Fruit fly (Drosophila melanogaster) whole organism, embryonic: Measurements from ENCODE around the gene CG34453.

Experiments
- Atf-2 ChIP-seq: fragments of 200-800 bp; sonication (Bioruptor generic); optimal IDR thresholded peaks from 2 replicates; lab custom pipeline; 2016; ENCODE audit warnings: missing biosample characterization, missing genetic modification characterization
- Atf6 ChIP-seq: fragments of 200-800 bp; sonication (Bioruptor generic); IDR thresholded peaks from 2 replicates; pipeline ENCODE4 v1.3.6; 2022; ENCODE audit warnings: missing biosample characterization, missing genetic modification characterization
- Bgb ChIP-seq: fragments of 200-800 bp; sonication (Bioruptor generic); IDR thresholded peaks from 2 replicates; pipeline ENCODE4 v1.3.6; 2022; ENCODE audit warnings: missing biosample characterization, missing genetic modification characterization; ENCODE audit not compliant: partially characterized antibody
- CG10565 ChIP-seq: fragments of 200-800 bp; sonication (Bioruptor generic); optimal IDR thresholded peaks from 3 replicates; lab custom pipeline; 2016; ENCODE audit warnings: missing biosample characterization, mild to moderate bottlenecking, missing genetic modification characterization
- CG12299 ChIP-seq: fragments of 200-800 bp; sonication (Bioruptor generic); optimal IDR thresholded peaks from 2 replicates; lab custom pipeline; 2018; ENCODE audit warnings: missing biosample characterization, mild to moderate bottlenecking, missing genetic modification characterization
- CG13296 ChIP-seq: fragments of 200-800 bp; sonication (Bioruptor generic); optimal IDR thresholded peaks from 3 replicates; lab custom pipeline; 2018; ENCODE audit warnings: missing biosample characterization, mild to moderate bottlenecking, missing genetic modification characterization
- CG15011 ChIP-seq: fragments of 200-800 bp; sonication (Bioruptor generic); optimal IDR thresholded peaks from 3 replicates; lab custom pipeline; 2018; ENCODE audit warnings: missing biosample characterization, mild to moderate bottlenecking, missing genetic modification characterization
- CG15514 ChIP-seq: fragments of 200-800 bp; sonication (Bioruptor generic); optimal IDR thresholded peaks from 3 replicates; lab custom pipeline; 2017; ENCODE audit warnings: missing biosample characterization, missing genetic modification characterization, mild to moderate bottlenecking, moderate library complexity, missing genetic modification reagents
- CG17385 ChIP-seq: fragments of 200-800 bp; sonication (Bioruptor generic); optimal IDR thresholded peaks from 3 replicates; lab custom pipeline; 2018; ENCODE audit warnings: missing biosample characterization, mild to moderate bottlenecking, missing genetic modification characterization
- CG18619 ChIP-seq: fragments of 200-800 bp; sonication (Bioruptor generic); optimal IDR thresholded peaks from 3 replicates; lab custom pipeline; 2017; ENCODE audit warnings: missing biosample characterization, mild to moderate bottlenecking, missing genetic modification characterization
- CG2129 ChIP-seq: fragments of 200-800 bp; sonication (Bioruptor generic); IDR thresholded peaks from 2 replicates; pipeline ENCODE4 v1.3.6; 2022; ENCODE audit warnings: missing biosample characterization, missing genetic modification characterization; ENCODE audit not compliant: partially characterized antibody
- CG3407 ChIP-seq: fragments of 200-800 bp; sonication (Bioruptor generic); optimal IDR thresholded peaks from 2 replicates; lab custom pipeline; 2018; ENCODE audit warnings: missing biosample characterization, mild to moderate bottlenecking, missing genetic modification characterization
- CG6272 ChIP-seq: fragments of 200-800 bp; sonication (Bioruptor generic); IDR thresholded peaks from 2 replicates; pipeline ENCODE4 v1.3.6; 2022; ENCODE audit warnings: missing biosample characterization, missing genetic modification characterization
- CG7745 ChIP-seq: fragments of 200-800 bp; sonication (Bioruptor generic); optimal IDR thresholded peaks from 2 replicates; lab custom pipeline; 2018; ENCODE audit warnings: missing biosample characterization, mild to moderate bottlenecking, missing genetic modification characterization, moderate library complexity
- CrebB ChIP-seq: fragments of 200-800 bp; sonication (Bioruptor generic); optimal IDR thresholded peaks from 3 replicates; lab custom pipeline; 2018; ENCODE audit warnings: missing biosample characterization, mild to moderate bottlenecking, missing genetic modification characterization
- Dad ChIP-seq: fragments of 200-800 bp; sonication (Bioruptor generic); optimal IDR thresholded peaks from 3 replicates; lab custom pipeline; 2016; ENCODE audit warnings: missing biosample characterization, missing genetic modification characterization
- Deaf1 ChIP-seq: fragments of 200-800 bp; optimal IDR thresholded peaks from 3 replicates; lab custom pipeline; 2019; ENCODE audit warnings: missing biosample characterization, mild to moderate bottlenecking, missing genetic modification characterization, moderate library complexity
- Ets97D ChIP-seq: fragments of 200-800 bp; sonication (Bioruptor generic); optimal IDR thresholded peaks from 3 replicates; lab custom pipeline; 2016; ENCODE audit warnings: missing biosample characterization, missing genetic modification characterization
- HLH3B ChIP-seq: fragments of 200-800 bp; sonication (Bioruptor generic); IDR thresholded peaks from 2 replicates; pipeline ENCODE4 v1.3.6; 2022; ENCODE audit warnings: missing biosample characterization, missing genetic modification characterization
- Lpt ChIP-seq: fragments of >200 bp; optimal IDR thresholded peaks from 2 replicates; lab custom pipeline; 2018; ENCODE audit warnings: missing biosample characterization, missing genetic modification characterization
- MBD-R2 ChIP-seq: fragments of 200-800 bp; sonication (Bioruptor generic); IDR thresholded peaks from 2 replicates; pipeline ENCODE4 v1.3.6; 2022; ENCODE audit warnings: missing biosample characterization, missing genetic modification characterization
- Myb ChIP-seq: fragments of 200-800 bp; sonication (Bioruptor generic); optimal IDR thresholded peaks from 2 replicates; lab custom pipeline; 2016; ENCODE audit warnings: missing biosample characterization, missing genetic modification characterization
- NC2α ChIP-seq: fragments of 200-800 bp; sonication (Bioruptor generic); optimal IDR thresholded peaks from 2 replicates; lab custom pipeline; 2016; ENCODE audit warnings: missing biosample characterization, missing genetic modification characterization
- NK7.1 ChIP-seq: fragments of 200-800 bp; sonication (Bioruptor generic); optimal IDR thresholded peaks from 3 replicates; lab custom pipeline; 2016; ENCODE audit warnings: missing biosample characterization, missing genetic modification characterization
- Stat92E ChIP-seq, 3 experiments: fragments of >200 bp in 2 of 3; fragments of 200-800 bp in 1 of 3; sonication (Bioruptor generic) in 1 of 3; optimal IDR thresholded peaks; 2 replicates each; lab custom pipeline; 2017 to 2019; ENCODE audit warnings: missing biosample characterization in 3 of 3, missing genetic modification characterization in 3 of 3, mild to moderate bottlenecking in 1 of 3, moderate library complexity in 1 of 3
- Tbp ChIP-seq: fragments of >200 bp; optimal IDR thresholded peaks from 2 replicates; lab custom pipeline; 2018; ENCODE audit warnings: missing biosample characterization, missing genetic modification characterization
- YL-1 ChIP-seq: fragments of 200-800 bp; sonication (Bioruptor generic); optimal IDR thresholded peaks from 3 replicates; lab custom pipeline; 2017; ENCODE audit warnings: missing biosample characterization, mild to moderate bottlenecking, missing genetic modification characterization
- ap ChIP-seq: fragments of 200-800 bp; sonication (Bioruptor generic); IDR thresholded peaks from 2 replicates; pipeline ENCODE4 v1.3.6; 2022; ENCODE audit warnings: missing biosample characterization, missing genetic modification characterization
- ara ChIP-seq: fragments of 200-800 bp; sonication (Bioruptor generic); IDR thresholded peaks from 2 replicates; pipeline ENCODE4 v1.3.6; 2022; ENCODE audit warnings: missing biosample characterization, missing genetic modification characterization
- caup ChIP-seq: fragments of 200-800 bp; sonication (Bioruptor generic); optimal IDR thresholded peaks from 3 replicates; lab custom pipeline; 2017; ENCODE audit warnings: missing biosample characterization, mild to moderate bottlenecking, missing genetic modification characterization, moderate library complexity; ENCODE audit not compliant: severe bottlenecking
- corto ChIP-seq: fragments of 200-800 bp; sonication (Bioruptor generic); optimal IDR thresholded peaks from 2 replicates; lab custom pipeline; 2016; ENCODE audit warnings: missing biosample characterization, mild to moderate bottlenecking, missing genetic modification characterization, moderate library complexity
- emc ChIP-seq: fragments of 200-800 bp; sonication (Bioruptor generic); optimal IDR thresholded peaks from 2 replicates; lab custom pipeline; 2016; ENCODE audit warnings: missing biosample characterization, missing genetic modification characterization
- gsb-n ChIP-seq: fragments of 200-800 bp; sonication (Bioruptor generic); optimal IDR thresholded peaks from 3 replicates; lab custom pipeline; 2018; ENCODE audit warnings: missing biosample characterization, mild to moderate bottlenecking, missing genetic modification characterization
- h ChIP-seq: fragments of >200 bp; optimal IDR thresholded peaks from 2 replicates; lab custom pipeline; 2017
- ind ChIP-seq: fragments of 200-800 bp; sonication (Bioruptor generic); optimal IDR thresholded peaks from 3 replicates; lab custom pipeline; 2016; ENCODE audit warnings: missing biosample characterization, missing genetic modification characterization
- insv ChIP-seq, 2 experiments: fragments of 200-800 bp; sonication (Bioruptor generic); optimal IDR thresholded peaks; 3 replicates each; lab custom pipeline; 2016 to 2018; ENCODE audit warnings: missing biosample characterization in 2 of 2, missing genetic modification characterization in 2 of 2
- jigr1 ChIP-seq: fragments of 200-800 bp; sonication (Bioruptor generic); IDR thresholded peaks from 3 replicates; pipeline ENCODE4 v1.3.6; 2022; ENCODE audit warnings: missing biosample characterization, missing genetic modification characterization
- jumu ChIP-seq: fragments of 200-800 bp; sonication (Bioruptor generic); optimal IDR thresholded peaks from 3 replicates; lab custom pipeline; 2016; ENCODE audit warnings: missing biosample characterization, missing genetic modification characterization
- kay ChIP-seq: fragments of 200-800 bp; sonication (Bioruptor generic); optimal IDR thresholded peaks from 2 replicates; lab custom pipeline; 2016; ENCODE audit warnings: missing biosample characterization, missing genetic modification characterization
- odd ChIP-seq: fragments of 200-800 bp; sonication (Bioruptor generic); optimal IDR thresholded peaks from 2 replicates; lab custom pipeline; 2017; ENCODE audit warnings: missing biosample characterization, mild to moderate bottlenecking, missing genetic modification characterization
- p53 ChIP-seq: fragments of 200-800 bp; sonication (Bioruptor generic); optimal IDR thresholded peaks from 2 replicates; lab custom pipeline; 2016; ENCODE audit warnings: missing biosample characterization, missing genetic modification characterization
- pros ChIP-seq: fragments of 200-800 bp; sonication (Bioruptor generic); optimal IDR thresholded peaks from 3 replicates; lab custom pipeline; 2019; ENCODE audit warnings: missing biosample characterization, mild to moderate bottlenecking, missing genetic modification characterization, moderate library complexity
- rib ChIP-seq: fragments of 200-800 bp; sonication (Bioruptor generic); IDR thresholded peaks from 2 replicates; pipeline ENCODE4 v1.3.6; 2022; ENCODE audit warnings: missing biosample characterization, missing genetic modification characterization
- scrt ChIP-seq: fragments of 200-800 bp; sonication (Bioruptor generic); optimal IDR thresholded peaks from 2 replicates; lab custom pipeline; 2018; ENCODE audit warnings: missing biosample characterization, mild to moderate bottlenecking, missing genetic modification characterization, moderate library complexity
- sim ChIP-seq: fragments of 200-800 bp; sonication (Bioruptor generic); IDR thresholded peaks from 2 replicates; pipeline ENCODE4 v1.3.6; 2022; ENCODE audit warnings: missing biosample characterization, missing genetic modification characterization
- sna ChIP-seq: fragments of 200-800 bp; sonication (Bioruptor generic); IDR thresholded peaks from 2 replicates; pipeline ENCODE4 v1.3.6; 2022; ENCODE audit warnings: missing biosample characterization, missing genetic modification characterization; ENCODE audit not compliant: partially characterized antibody
- tgo ChIP-seq: fragments of 200-800 bp; sonication (Bioruptor generic); IDR thresholded peaks from 3 replicates; pipeline ENCODE4 v1.3.6; 2022; ENCODE audit warnings: missing biosample characterization, missing genetic modification characterization
- wor ChIP-seq: fragments of 200-800 bp; sonication (Bioruptor generic); IDR thresholded peaks from 2 replicates; pipeline ENCODE4 v1.3.6; 2022; ENCODE audit warnings: missing biosample characterization, missing genetic modification characterization
- zen ChIP-seq: fragments of 200-800 bp; sonication (Bioruptor generic); optimal IDR thresholded peaks from 3 replicates; lab custom pipeline; 2018; ENCODE audit warnings: missing biosample characterization, mild to moderate bottlenecking, missing genetic modification characterization, moderate library complexity

The CG34453 gene

DNA sequence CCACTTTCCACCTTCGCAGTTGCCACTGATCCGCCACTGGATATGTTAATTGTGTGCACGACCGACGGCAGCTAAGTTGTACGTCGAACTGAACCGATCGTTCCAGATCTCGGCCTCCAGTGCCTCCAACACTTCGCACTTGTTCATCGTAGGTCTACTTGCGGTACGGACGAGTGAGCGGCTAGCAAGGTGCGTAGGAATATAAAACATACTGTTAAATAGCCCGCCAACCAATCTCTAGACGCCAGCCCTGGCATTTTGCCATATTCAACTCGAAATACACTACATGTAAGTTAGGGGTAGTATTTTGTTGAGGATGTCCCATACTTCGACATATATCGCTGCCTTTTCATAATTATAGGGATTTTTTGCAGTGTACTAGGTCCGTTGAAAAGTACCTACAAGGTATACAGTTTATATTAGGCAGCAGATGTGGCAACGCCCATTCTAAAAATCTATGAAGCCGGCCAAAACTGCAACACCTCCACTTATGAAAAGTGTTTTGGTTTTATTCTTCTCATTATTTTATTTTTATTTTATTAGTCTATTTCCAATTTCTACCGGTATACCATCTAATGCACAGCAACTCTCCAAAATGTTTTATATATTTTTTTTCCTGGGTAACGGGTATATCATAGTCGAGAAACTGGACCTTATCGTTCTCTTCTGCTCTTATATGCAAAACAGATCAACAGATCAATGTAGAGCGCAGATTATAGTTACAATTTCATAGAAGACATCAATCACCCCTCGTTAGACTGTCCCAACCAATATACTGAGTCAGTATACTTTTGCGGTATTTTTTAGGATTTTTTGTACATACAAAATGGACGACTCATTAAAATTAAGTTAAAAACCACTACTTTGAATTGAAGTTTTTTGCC, 9.9 kb downstream of the CG34453 start, which contains the start of the genes pyx and CG33229 (continued):
- TF ChIP-seq Myb (GFP tag; lab: Kevin White, UChicago) (peak; percentile 59), CG13296 (GFP tag; lab: Kevin White, UChicago) (peak; percentile 77), Atf6 (peak; percentile 75), tgo (GFP tag; lab: Robert Waterston, UW) (peak; percentile 86), MBD-R2 (GFP tag; lab: Robert Waterston, UW) (peak; percentile 51; the same call in 1 of the 2 replicates), scrt (GFP tag; lab: Kevin White, UChicago) (peak; percentile 70), insv (GFP tag; optimal IDR thresholded peaks at IDR 0.05; lab: Kevin White, UChicago) (peak in 1 of 2 experiments; percentile 57), sim (GFP tag; lab: Robert Waterston, UW) (peak; percentile 44; the same call in 1 of the 2 replicates), jumu (peak; percentile 70), CG7745 (tag; lab: Kevin White, UChicago) (no peak), CG18619 (GFP tag; lab: Kevin White, UChicago) (peak; percentile 87), Deaf1 (tag; lab: Kevin White, UChicago) (peak; percentile 40), CG2129 (no peak), caup (GFP tag; lab: Kevin White, UChicago) (peak; percentile 77), CG15011 (peak; percentile 57), CG12299 (peak; percentile 35), ara (peak; percentile 58), CG6272 (peak; percentile 77), Dad (peak; percentile 55), wor (GFP tag; lab: Robert Waterston, UW) (peak; percentile 68), CG17385 (peak; percentile 68), rib (GFP tag; lab: Robert Waterston, UW) (no peak; the same call in 1 of the 2 replicates), gsb-n (tag; lab: Kevin White, UChicago) (no peak), HLH3B (peak; percentile 77; the same call in 1 of the 2 replicates), Bgb (no peak), corto (no peak), CG10565 (GFP tag; lab: Kevin White, UChicago) (peak; percentile 32), h (lab: Kevin White, UChicago) (no peak), emc (GFP tag; lab: Kevin White, UChicago) (peak; percentile 57), jigr1 (0 out of 3 replicates have a peak, but pooled peaks have one; percentile 40), kay (peak; percentile 68), odd (GFP tag; lab: Kevin White, UChicago) (peak; percentile 45), pros (GFP tag; lab: Kevin White, UChicago) (no peak), ind (peak; percentile 89), ap (peak; percentile 36; the same call in 1 of the 2 replicates), Tbp (GFP tag; lab: Kevin White, UChicago) (no peak), zen (tag; lab: Kevin White, UChicago) (peak; percentile 77), sna (peak; percentile 19; the same call in 1 of the 2 replicates), CG15514 (peak; percentile 65), Lpt (GFP tag; lab: Kevin White, UChicago) (no peak), Atf-2 (GFP tag; lab: Kevin White, UChicago) (peak; percentile 78), Ets97D (GFP tag; lab: Kevin White, UChicago) (peak; percentile 70), YL-1 (GFP tag; lab: Kevin White, UChicago) (no peak), Stat92E (GFP tag; optimal IDR thresholded peaks at IDR 0.05; lab: Kevin White, UChicago) (no peak), CrebB (peak; percentile 14), CG3407 (peak; percentile 58), NC2α (GFP tag; lab: Kevin White, UChicago) (no peak), NK7.1 (GFP tag; lab: Kevin White, UChicago) (peak; percentile 45), p53 (GFP tag; lab: Kevin White, UChicago) (no peak)
